Fruit fly (Drosophila melanogaster): Measurements from ENCODE around the gene Klp10A.

dm6 chrX:11135840-11136586 is 905 bp downstream of the Klp10A start:
- no peak for TF ChIP-seq Myc (optimal IDR thresholded peaks at IDR 0.05)
- TF ChIP-seq Sin3A (optimal IDR thresholded peaks at IDR 0.05), result no peak
